Worm (Caenorhabditis elegans) whole organism, L2 larva: Measurements from ENCODE around the gene ceeh-2.

Experiments
- C34F6.9 ChIP-seq: fragments of 150-350 bp; optimal IDR thresholded peaks from 2 replicates; lab custom pipeline; 2014; ENCODE audit warnings: missing biosample characterization, missing genetic modification characterization
- F13H6.1 ChIP-seq: sonication (generic microtip); optimal IDR thresholded peaks from 2 replicates; lab custom pipeline; 2016; ENCODE audit warnings: missing genetic modification characterization, missing compliant biosample characterization
- ZK546.5 ChIP-seq: sonication (generic microtip); optimal IDR thresholded peaks from 2 replicates; lab custom pipeline; 2017; ENCODE audit warnings: missing biosample characterization, missing genetic modification characterization
- ceh-16 ChIP-seq: fragments of 150-350 bp; optimal IDR thresholded peaks from 2 replicates; lab custom pipeline; 2014; ENCODE audit warnings: missing biosample characterization, missing genetic modification characterization
- gmeb-1 ChIP-seq: fragments of 150-350 bp; optimal IDR thresholded peaks from 2 replicates; lab custom pipeline; 2014; ENCODE audit warnings: missing biosample characterization, missing genetic modification characterization
- lsy-2 ChIP-seq, 2 experiments: fragments of 150-350 bp in 1 of 2; sonication (generic microtip) in 1 of 2; optimal IDR thresholded peaks; 2 replicates each; lab custom pipeline; 2014 to 2017; ENCODE audit warnings: missing biosample characterization in 2 of 2, missing genetic modification characterization in 2 of 2
- nhr-10 ChIP-seq: sonication (generic microtip); optimal IDR thresholded peaks from 2 replicates; lab custom pipeline; 2017; ENCODE audit warnings: missing biosample characterization, missing genetic modification characterization
- nhr-21 ChIP-seq: fragments of 150-350 bp; optimal IDR thresholded peaks from 2 replicates; lab custom pipeline; 2014; ENCODE audit warnings: missing biosample characterization, missing genetic modification characterization
- nhr-25 ChIP-seq: fragments of 150-350 bp; sonication (generic microtip); optimal IDR thresholded peaks from 3 replicates; lab custom pipeline; 2014; ENCODE audit warnings: missing biosample characterization, missing genetic modification characterization
- nhr-77 ChIP-seq: fragments of 150-350 bp; optimal IDR thresholded peaks from 2 replicates; lab custom pipeline; 2014; ENCODE audit warnings: missing biosample characterization, missing genetic modification characterization
- peb-1 ChIP-seq: fragments of 150-350 bp; optimal IDR thresholded peaks from 2 replicates; lab custom pipeline; 2014; ENCODE audit warnings: missing biosample characterization, missing genetic modification characterization
- sem-4 ChIP-seq: fragments of 150-350 bp; optimal IDR thresholded peaks from 2 replicates; lab custom pipeline; 2014; ENCODE audit warnings: missing biosample characterization, missing genetic modification reagents, missing genetic modification characterization
- sma-9 ChIP-seq, 2 experiments: fragments of 150-350 bp in 1 of 2; sonication (generic microtip) in 1 of 2; optimal IDR thresholded peaks; 2 replicates each; lab custom pipeline; 2014 to 2016; ENCODE audit warnings: missing genetic modification characterization in 2 of 2, mild to moderate bottlenecking in 1 of 2, missing biosample characterization in 1 of 2, missing compliant biosample characterization in 1 of 2, missing genetic modification reagents in 1 of 2, moderate library complexity in 1 of 2
- ztf-1 ChIP-seq: fragments of 200-800 bp; sonication (Bioruptor generic); conservative IDR thresholded peaks from 2 replicates; pipeline ENCODE4 v1.3.6; 2022; ENCODE audit warnings: missing genetic modification characterization, missing compliant biosample characterization
- ztf-11 ChIP-seq: sonication (generic microtip); optimal IDR thresholded peaks from 2 replicates; lab custom pipeline; 2017; ENCODE audit warnings: missing biosample characterization, missing genetic modification characterization

Gene ceeh-2

ce11 chrV:10314371-10314770 lies 43.3 kb downstream of the ceeh-2 start, which contains the start of gene trx-2:
TSS of gene trx-2 (plus strand) at chrV:10314671.
- TF ChIP-seq sma-9 (GFP tag; optimal IDR thresholded peaks at IDR 0.05; lab: Kevin White, UChicago) (no peak), sma-9 (tag; optimal IDR thresholded peaks at IDR 0.05; lab: Kevin White, UChicago) (no peak), F13H6.1 (no peak)
- TF ChIP-seq, all 48 proteins: peak for 0

DNA sequence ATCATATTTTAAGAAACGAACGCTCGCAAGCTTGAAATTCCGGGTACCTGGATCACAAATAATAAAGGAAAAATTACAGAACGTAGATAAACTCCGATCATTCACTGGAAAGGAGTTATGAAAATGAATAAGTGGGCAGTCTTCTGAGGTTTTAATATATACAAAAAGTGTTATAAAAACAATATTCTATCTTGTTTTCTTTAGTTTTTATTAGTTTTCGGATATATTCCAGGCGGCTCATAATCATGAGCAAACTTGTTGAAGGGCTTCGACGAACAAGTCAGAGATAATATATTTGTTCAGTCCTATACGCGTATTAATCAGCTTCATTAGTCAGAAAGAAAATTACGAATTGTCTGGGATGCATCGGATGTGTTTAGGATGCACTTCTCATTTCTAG lies 43.8 kb downstream of the ceeh-2 start, which contains the start of gene gcy-6:
Gene gcy-6, minus strand, starts transcription at position 101 of the 400 bp plus-strand sequence.
- TF ChIP-seq C34F6.9 (tag; lab: Kevin White, UChicago) (no peak), lsy-2 (tag; optimal IDR thresholded peaks at IDR 0.05; lab: Kevin White, UChicago) (no peak), nhr-10 (no peak)

DNA sequence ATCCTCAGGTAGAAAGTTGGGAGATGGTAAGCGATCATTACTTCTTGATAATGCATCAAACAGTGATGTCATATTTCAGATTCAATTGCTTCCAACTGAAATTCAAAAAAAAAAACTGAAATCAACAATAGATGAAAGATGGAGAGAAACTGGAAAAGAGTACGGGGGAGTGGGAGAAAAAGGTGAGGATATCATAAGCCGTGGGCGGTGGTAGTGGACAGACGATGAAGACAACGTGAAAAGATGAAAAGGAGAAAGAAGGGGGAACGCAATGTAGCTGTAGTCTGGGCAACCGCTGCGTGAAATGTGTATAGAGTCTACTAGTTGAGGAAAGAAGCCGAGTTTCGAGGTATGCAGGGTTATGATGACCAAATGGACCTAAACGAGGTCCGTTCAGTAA lies 50.4 kb downstream of the ceeh-2 start, which contains the start of gene che-12:
Gene che-12, minus strand, starts transcription at position 101 of the 400 bp plus-strand sequence.
- TF ChIP-seq ZK546.5 (tag; lab: Kevin White, UChicago) = no peak
- TF ChIP-seq sem-4 = no peak
- TF ChIP-seq peb-1 (tag; lab: Kevin White, UChicago) = no peak
- no peak for TF ChIP-seq nhr-21 (tag; lab: Kevin White, UChicago)
- TF ChIP-seq nhr-77 = no peak
- TF ChIP-seq ztf-1 = no peak
- no peak for TF ChIP-seq nhr-25
- no peak for TF ChIP-seq ztf-11 (tag; lab: Kevin White, UChicago)
- TF ChIP-seq ceh-16 (tag; lab: Kevin White, UChicago) = no peak
- no peak for TF ChIP-seq sma-9 (GFP tag; optimal IDR thresholded peaks at IDR 0.05; lab: Kevin White, UChicago)
- no peak for TF ChIP-seq sma-9 (tag; optimal IDR thresholded peaks at IDR 0.05; lab: Kevin White, UChicago)
- TF ChIP-seq gmeb-1 = no peak
